Fruit fly (Drosophila melanogaster) whole organism, prepupa: Measurements from ENCODE around the gene Gr64c.

Experiments
- CG10631 ChIP-seq: fragments of 200-800 bp; sonication (Bioruptor generic); optimal IDR thresholded peaks from 2 replicates; lab custom pipeline; 2016; ENCODE audit warnings: missing biosample characterization, missing genetic modification characterization
- CG10669 ChIP-seq: fragments of 200-800 bp; sonication (Bioruptor generic); optimal IDR thresholded peaks from 3 replicates; lab custom pipeline; 2018; ENCODE audit warnings: missing biosample characterization, mild to moderate bottlenecking, missing genetic modification characterization, moderate library complexity
- CG15336 ChIP-seq: fragments of 200-800 bp; sonication (Bioruptor generic); IDR thresholded peaks from 2 replicates; pipeline ENCODE4 v1.3.6; 2022; ENCODE audit warnings: missing biosample characterization, missing genetic modification characterization
- CG16779 ChIP-seq: fragments of 200-800 bp; sonication (Bioruptor generic); optimal IDR thresholded peaks from 3 replicates; lab custom pipeline; 2017; ENCODE audit warnings: missing biosample characterization, mild to moderate bottlenecking, missing genetic modification characterization
- CG32006 ChIP-seq: fragments of 200-800 bp; sonication (Bioruptor generic); optimal IDR thresholded peaks from 3 replicates; lab custom pipeline; 2017; ENCODE audit warnings: missing biosample characterization, mild to moderate bottlenecking, missing genetic modification characterization
- CG34406 ChIP-seq: fragments of 200-800 bp; sonication (Bioruptor generic); optimal IDR thresholded peaks from 3 replicates; lab custom pipeline; 2016; ENCODE audit warnings: missing biosample characterization, missing genetic modification characterization
- CG3919 ChIP-seq: fragments of 200-800 bp; sonication (Bioruptor generic); optimal IDR thresholded peaks from 3 replicates; lab custom pipeline; 2016; ENCODE audit warnings: missing biosample characterization, missing genetic modification characterization
- CG4318 ChIP-seq: fragments of 200-800 bp; sonication (Bioruptor generic); optimal IDR thresholded peaks from 3 replicates; lab custom pipeline; 2017; ENCODE audit warnings: missing biosample characterization, mild to moderate bottlenecking, missing genetic modification characterization
- CG6163 ChIP-seq: fragments of 200-800 bp; sonication (Bioruptor generic); IDR thresholded peaks from 3 replicates; pipeline ENCODE4 v1.3.6; 2022; ENCODE audit warnings: missing biosample characterization, missing genetic modification characterization
- CG6792 ChIP-seq: fragments of 200-800 bp; sonication (Bioruptor generic); optimal IDR thresholded peaks from 3 replicates; lab custom pipeline; 2016; ENCODE audit warnings: missing biosample characterization, missing genetic modification characterization
- CG7368 ChIP-seq: fragments of 200-800 bp; sonication (Bioruptor generic); optimal IDR thresholded peaks from 3 replicates; lab custom pipeline; 2016; ENCODE audit warnings: missing biosample characterization, missing genetic modification characterization
- CG8119 ChIP-seq: fragments of 200-800 bp; sonication (Bioruptor generic); IDR thresholded peaks from 3 replicates; pipeline ENCODE4 v1.3.6; 2022; ENCODE audit warnings: missing biosample characterization, missing genetic modification characterization
- CG8319 ChIP-seq: fragments of 200-800 bp; sonication (Bioruptor generic); optimal IDR thresholded peaks from 3 replicates; lab custom pipeline; 2016; ENCODE audit warnings: missing biosample characterization, missing genetic modification characterization
- CG8632 ChIP-seq: fragments of 200-800 bp; sonication (Bioruptor generic); optimal IDR thresholded peaks from 3 replicates; lab custom pipeline; 2016; ENCODE audit warnings: missing biosample characterization, missing genetic modification characterization
- Eip78C ChIP-seq: fragments of 200-800 bp; sonication (Bioruptor generic); peaks from one replicate; lab custom pipeline; 2016; ENCODE audit warnings: missing biosample characterization, missing genetic modification characterization
- Eip93F ChIP-seq: fragments of 200-800 bp; sonication (Bioruptor generic); optimal IDR thresholded peaks from 2 replicates; lab custom pipeline; 2016; ENCODE audit warnings: missing biosample characterization, mild to moderate bottlenecking, missing genetic modification characterization
- Ets21C ChIP-seq: fragments of 200-800 bp; sonication (Bioruptor generic); optimal IDR thresholded peaks from 3 replicates; lab custom pipeline; 2016; ENCODE audit warnings: missing biosample characterization, missing genetic modification characterization
- Ets96B ChIP-seq: fragments of 200-800 bp; optimal IDR thresholded peaks from 2 replicates; lab custom pipeline; 2019; ENCODE audit warnings: missing biosample characterization, mild to moderate bottlenecking, missing genetic modification characterization, moderate library complexity
- Gug ChIP-seq: fragments of 200-800 bp; sonication (Bioruptor generic); IDR thresholded peaks from 2 replicates; pipeline ENCODE4 v1.3.6; 2022; ENCODE audit warnings: missing biosample characterization, missing genetic modification characterization
- Hr39 ChIP-seq: fragments of 200-800 bp; sonication (Bioruptor generic); optimal IDR thresholded peaks from 2 replicates; lab custom pipeline; 2016; ENCODE audit warnings: missing biosample characterization, missing genetic modification characterization
- Hr4 ChIP-seq: fragments of 200-800 bp; sonication (Bioruptor generic); optimal IDR thresholded peaks from 3 replicates; lab custom pipeline; 2016; ENCODE audit warnings: missing biosample characterization, missing genetic modification characterization
- OdsH ChIP-seq: fragments of 200-800 bp; sonication (Bioruptor generic); optimal IDR thresholded peaks from 3 replicates; lab custom pipeline; 2016; ENCODE audit warnings: missing biosample characterization, missing genetic modification characterization
- Sox14 ChIP-seq: fragments of 200-800 bp; sonication (Bioruptor generic); optimal IDR thresholded peaks from 3 replicates; lab custom pipeline; 2016; ENCODE audit warnings: missing biosample characterization, missing genetic modification characterization
- achi ChIP-seq: fragments of 200-800 bp; sonication (Bioruptor generic); optimal IDR thresholded peaks from 3 replicates; lab custom pipeline; 2016; ENCODE audit warnings: missing biosample characterization, missing genetic modification characterization
- acj6 ChIP-seq: fragments of 200-800 bp; sonication (Bioruptor generic); optimal IDR thresholded peaks from 3 replicates; lab custom pipeline; 2016; ENCODE audit warnings: missing biosample characterization, missing genetic modification characterization
- cyc ChIP-seq: fragments of 200-800 bp; sonication (Bioruptor generic); optimal IDR thresholded peaks from 3 replicates; lab custom pipeline; 2016; ENCODE audit warnings: missing biosample characterization, missing genetic modification characterization
- dac ChIP-seq: fragments of 200-800 bp; sonication (Bioruptor generic); optimal IDR thresholded peaks from 2 replicates; lab custom pipeline; 2017; ENCODE audit warnings: missing biosample characterization, mild to moderate bottlenecking, missing genetic modification characterization
- dsx ChIP-seq: fragments of 200-800 bp; optimal IDR thresholded peaks from 3 replicates; lab custom pipeline; 2019; ENCODE audit warnings: missing biosample characterization, mild to moderate bottlenecking, missing genetic modification characterization, moderate library complexity; ENCODE audit not compliant: poor library complexity, severe bottlenecking
- fd59A ChIP-seq: fragments of 200-800 bp; sonication (Bioruptor generic); optimal IDR thresholded peaks from 2 replicates; lab custom pipeline; 2017; ENCODE audit warnings: missing biosample characterization, mild to moderate bottlenecking, missing genetic modification characterization, missing genetic modification reagents
- lz ChIP-seq: fragments of 200-800 bp; sonication (Bioruptor generic); optimal IDR thresholded peaks from 3 replicates; lab custom pipeline; 2016; ENCODE audit warnings: missing biosample characterization, missing genetic modification characterization
- net ChIP-seq: fragments of 200-800 bp; sonication (Bioruptor generic); optimal IDR thresholded peaks from 3 replicates; lab custom pipeline; 2016; ENCODE audit warnings: missing biosample characterization, missing genetic modification characterization
- pdm3 ChIP-seq: fragments of 200-800 bp; sonication (Bioruptor generic); optimal IDR thresholded peaks from 3 replicates; lab custom pipeline; 2016; ENCODE audit warnings: missing biosample characterization, missing genetic modification characterization
- salr ChIP-seq, 2 experiments: fragments of 200-800 bp; sonication (Bioruptor generic); optimal IDR thresholded peaks; 3 replicates each; lab custom pipeline; 2016 to 2018; ENCODE audit warnings: missing biosample characterization in 2 of 2, missing genetic modification characterization in 2 of 2, mild to moderate bottlenecking in 1 of 2
- spab ChIP-seq: fragments of 200-800 bp; sonication (Bioruptor generic); optimal IDR thresholded peaks from 2 replicates; lab custom pipeline; 2017; ENCODE audit warnings: missing biosample characterization, mild to moderate bottlenecking, missing genetic modification characterization, missing genetic modification reagents
- ss ChIP-seq, 2 experiments: fragments of 200-800 bp; sonication (Bioruptor generic); optimal IDR thresholded peaks; 2 replicates in 1 of 2; 3 replicates in 1 of 2; lab custom pipeline; 2017 to 2018; ENCODE audit warnings: mild to moderate bottlenecking in 2 of 2, missing biosample characterization in 2 of 2, missing genetic modification characterization in 2 of 2, moderate library complexity in 1 of 2
- svp ChIP-seq: fragments of 200-800 bp; sonication (Bioruptor generic); peaks from one replicate; lab custom pipeline; 2016; ENCODE audit warnings: missing biosample characterization, missing genetic modification characterization
- topi ChIP-seq: fragments of 200-800 bp; sonication (Bioruptor generic); optimal IDR thresholded peaks from 3 replicates; lab custom pipeline; 2016; ENCODE audit warnings: missing biosample characterization, missing genetic modification characterization

Gene Gr64c

DNA sequence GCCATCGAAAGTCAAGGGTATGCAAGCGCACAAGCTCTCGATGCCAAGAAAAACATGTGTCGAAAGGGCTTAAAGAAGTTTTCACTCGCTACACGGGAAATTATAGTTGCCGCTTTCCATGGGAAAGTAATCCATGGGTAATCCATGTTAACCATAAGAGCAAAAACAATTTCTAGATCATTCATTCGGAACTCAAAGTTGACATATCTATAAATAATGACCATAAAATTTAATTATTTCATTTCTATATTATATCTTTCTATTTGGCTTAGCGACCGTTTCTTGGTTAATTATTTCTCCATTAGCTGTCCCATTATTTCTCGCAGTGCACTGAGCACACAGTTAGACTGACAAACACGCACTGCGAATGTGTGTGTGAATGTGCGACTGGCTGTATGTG, 27.7 kb upstream of the Gr64c start:
- TF ChIP-seq CG8632 (GFP tag; lab: Kevin White, UChicago), result peak; percentile 9
- peak in 1 of 2 experiments; percentile 56 for TF ChIP-seq ss (GFP tag; optimal IDR thresholded peaks at IDR 0.05; lab: Kevin White, UChicago)
- peak; percentile 22 for TF ChIP-seq pdm3 (GFP tag; lab: Kevin White, UChicago)
- no peak for TF ChIP-seq CG6792 (GFP tag; lab: Kevin White, UChicago)
- no peak for TF ChIP-seq CG3919 (GFP tag; lab: Kevin White, UChicago)
- peak; percentile 21 for TF ChIP-seq CG34406 (GFP tag; lab: Kevin White, UChicago)
- peak; percentile 48 for TF ChIP-seq acj6 (GFP tag; lab: Kevin White, UChicago)
- TF ChIP-seq achi, result peak; percentile 16
- no peak for TF ChIP-seq Eip78C (GFP tag; lab: Kevin White, UChicago)
- TF ChIP-seq spab, result no peak
- no peak for TF ChIP-seq CG6163
- TF ChIP-seq CG15336 (GFP tag; lab: Robert Waterston, UW), result no peak
- no peak for TF ChIP-seq dsx (GFP tag; lab: Kevin White, UChicago)
- TF ChIP-seq CG32006 (GFP tag; lab: Kevin White, UChicago), result peak; percentile 56
- no peak for TF ChIP-seq topi
- peak; percentile 1 for TF ChIP-seq CG4318 (GFP tag; lab: Kevin White, UChicago)
- TF ChIP-seq CG7368 (GFP tag; lab: Kevin White, UChicago), result no peak
- peak; percentile 27 for TF ChIP-seq OdsH (GFP tag; lab: Kevin White, UChicago)
- TF ChIP-seq salr (GFP tag; optimal IDR thresholded peaks at IDR 0.05; lab: Kevin White, UChicago), result no peak
- TF ChIP-seq fd59A (GFP tag; lab: Kevin White, UChicago), result peak; percentile 39
- no peak for TF ChIP-seq CG10669 (GFP tag; lab: Kevin White, UChicago)
- TF ChIP-seq lz, result no peak
- no peak for TF ChIP-seq dac
- peak; percentile 4 for TF ChIP-seq Hr4 (GFP tag; lab: Kevin White, UChicago)
- no peak for TF ChIP-seq Eip93F (GFP tag; lab: Kevin White, UChicago)
- no peak for TF ChIP-seq Ets96B (tag; lab: Kevin White, UChicago)
- peak; percentile 16 for TF ChIP-seq CG10631 (GFP tag; lab: Kevin White, UChicago)
- no peak for TF ChIP-seq Gug (GFP tag; lab: Robert Waterston, UW)
- no peak for TF ChIP-seq cyc
- TF ChIP-seq net (GFP tag; lab: Kevin White, UChicago), result no peak
- peak; percentile 53 for TF ChIP-seq svp
- no peak for TF ChIP-seq CG8319 (GFP tag; lab: Kevin White, UChicago)

DNA sequence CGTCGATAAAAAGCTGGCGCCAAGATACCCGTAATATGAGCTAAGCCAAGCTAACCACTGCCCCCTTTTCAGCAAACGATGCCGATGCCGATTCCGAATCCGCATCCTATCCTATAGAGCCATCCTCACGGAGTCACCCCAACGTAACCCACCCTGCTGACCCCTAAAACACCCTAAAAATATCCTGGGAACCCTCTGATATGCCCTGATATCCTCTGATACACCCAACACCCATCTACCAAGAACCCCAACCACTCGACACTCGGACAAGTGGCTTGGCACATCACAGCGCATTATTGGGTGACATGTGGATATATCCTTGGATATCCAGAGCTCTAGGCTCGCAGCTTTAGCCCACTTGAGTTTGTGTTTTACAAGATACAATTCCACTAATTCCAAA, 26.9 kb upstream of the Gr64c start:
- TF ChIP-seq CG16779 (no peak), Ets21C (GFP tag; lab: Kevin White, UChicago) (no peak), Hr39 (GFP tag; lab: Kevin White, UChicago) (no peak), CG7368 (GFP tag; lab: Kevin White, UChicago) (no peak)

- TF ChIP-seq Sox14 (GFP tag; lab: Kevin White, UChicago) (peak; percentile 52), Ets21C (GFP tag; lab: Kevin White, UChicago) (no peak)
- TF ChIP-seq, all 60 proteins: peak for 1
Measured at dm6 chr3L:4003316-4003715, 25.1 kb upstream of the Gr64c start, which contains the start of gene CG14985. TSS of gene CG14985 (plus strand) at chr3L:4003474.

DNA sequence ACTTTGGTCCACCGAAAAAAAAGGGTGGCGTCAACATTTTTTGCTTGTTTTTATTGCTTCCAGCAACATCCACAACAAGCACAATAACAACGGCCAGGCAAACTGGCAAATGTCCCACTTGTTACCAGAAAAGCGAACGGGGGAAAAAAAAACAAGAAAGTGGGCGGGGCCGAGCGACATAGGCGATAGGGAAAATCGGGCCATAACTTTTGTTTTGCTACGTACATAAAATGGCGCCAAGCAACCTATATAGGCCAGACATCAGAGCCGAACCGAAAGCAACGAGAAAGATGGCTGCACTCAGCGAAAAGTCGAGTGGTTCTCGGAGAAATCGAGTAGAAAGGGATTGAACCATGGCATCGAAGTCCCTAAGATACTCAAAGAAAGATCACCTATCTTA, 21.1 kb upstream of the Gr64c start:
- TF ChIP-seq fd59A (GFP tag; lab: Kevin White, UChicago) (no peak), CG10669 (GFP tag; lab: Kevin White, UChicago) (no peak), Hr4 (GFP tag; lab: Kevin White, UChicago) (peak; percentile 34), CG32006 (GFP tag; lab: Kevin White, UChicago) (peak; percentile 35), CG8119 (GFP tag; lab: Robert Waterston, UW) (0 out of 3 replicates have a peak, but pooled peaks have one; percentile 16)
